Worm (Caenorhabditis elegans) whole organism, L2 larva: Measurements from ENCODE around the gene F10E9.10.

ENCODE experiments used
- C34F6.9 ChIP-seq: fragments of 150-350 bp; optimal IDR thresholded peaks from 2 replicates; lab custom pipeline; 2014; ENCODE audit warnings: missing biosample characterization, missing genetic modification characterization
- F13H6.1 ChIP-seq: sonication (generic microtip); optimal IDR thresholded peaks from 2 replicates; lab custom pipeline; 2016; ENCODE audit warnings: missing genetic modification characterization, missing compliant biosample characterization
- R02D3.7 ChIP-seq: fragments of 150-350 bp; optimal IDR thresholded peaks from 2 replicates; lab custom pipeline; 2014; ENCODE audit warnings: missing biosample characterization, missing genetic modification characterization
- Y55F3AM.14 ChIP-seq: fragments of 200-800 bp; sonication (Bioruptor generic); optimal IDR thresholded peaks from 2 replicates; lab custom pipeline; 2018; ENCODE audit warnings: mild to moderate bottlenecking, missing genetic modification characterization, missing compliant biosample characterization
- ZK546.5 ChIP-seq: sonication (generic microtip); optimal IDR thresholded peaks from 2 replicates; lab custom pipeline; 2017; ENCODE audit warnings: missing biosample characterization, missing genetic modification characterization
- alr-1 ChIP-seq: fragments of 150-350 bp; optimal IDR thresholded peaks from 2 replicates; lab custom pipeline; 2014; ENCODE audit warnings: missing biosample characterization, missing genetic modification characterization
- aly-2 ChIP-seq: fragments of 150-350 bp; optimal IDR thresholded peaks from 2 replicates; lab custom pipeline; 2014; ENCODE audit warnings: missing biosample characterization, missing genetic modification characterization
- ama-1 ChIP-seq: fragments of 150-350 bp; optimal IDR thresholded peaks from 2 replicates; lab custom pipeline; 2018; ENCODE audit warnings: inconsistent platforms
- blmp-1 ChIP-seq: sonication (generic microtip); optimal IDR thresholded peaks from 2 replicates; lab custom pipeline; 2017; ENCODE audit warnings: missing genetic modification characterization, mild to moderate bottlenecking, missing compliant biosample characterization, antibody characterized with exemption, moderate library complexity; ENCODE audit not compliant: insufficient read depth
- ceh-16 ChIP-seq: fragments of 150-350 bp; optimal IDR thresholded peaks from 2 replicates; lab custom pipeline; 2014; ENCODE audit warnings: missing biosample characterization, missing genetic modification characterization
- ceh-82 ChIP-seq: fragments of 150-350 bp; optimal IDR thresholded peaks from 2 replicates; lab custom pipeline; 2014; ENCODE audit warnings: missing biosample characterization, missing genetic modification characterization
- crh-2 ChIP-seq: sonication (generic microtip); optimal IDR thresholded peaks from 2 replicates; lab custom pipeline; 2017; ENCODE audit warnings: missing biosample characterization, missing genetic modification characterization
- dmd-4 ChIP-seq: sonication (generic microtip); optimal IDR thresholded peaks from 2 replicates; lab custom pipeline; 2017; ENCODE audit warnings: missing biosample characterization, missing genetic modification characterization
- egl-27 ChIP-seq: sonication (generic microtip); optimal IDR thresholded peaks from 3 replicates; lab custom pipeline; 2017; ENCODE audit warnings: missing biosample characterization, missing genetic modification reagents, missing genetic modification characterization
- elt-1 ChIP-seq: fragments of 150-350 bp; optimal IDR thresholded peaks from 2 replicates; lab custom pipeline; 2014; ENCODE audit warnings: missing biosample characterization, missing genetic modification characterization
- elt-3 ChIP-seq: sonication (generic microtip); optimal IDR thresholded peaks from 2 replicates; lab custom pipeline; 2017; ENCODE audit warnings: missing biosample characterization, missing genetic modification characterization
- fos-1 ChIP-seq: fragments of 150-350 bp; optimal IDR thresholded peaks from 2 replicates; lab custom pipeline; 2014; ENCODE audit warnings: missing biosample characterization, missing genetic modification characterization
- gmeb-1 ChIP-seq: fragments of 150-350 bp; optimal IDR thresholded peaks from 2 replicates; lab custom pipeline; 2014; ENCODE audit warnings: missing biosample characterization, missing genetic modification characterization
- lin-11 ChIP-seq: fragments of 150-350 bp; sonication (generic microtip); optimal IDR thresholded peaks from 2 replicates; lab custom pipeline; 2014; ENCODE audit warnings: missing biosample characterization, missing genetic modification characterization, inconsistent platforms, mixed read lengths
- lin-13 ChIP-seq: fragments of 150-350 bp; optimal IDR thresholded peaks from 2 replicates; lab custom pipeline; 2014; ENCODE audit warnings: missing biosample characterization, missing genetic modification reagents, missing genetic modification characterization
- lin-39 ChIP-seq: fragments of 150-350 bp; optimal IDR thresholded peaks from 2 replicates; lab custom pipeline; 2014; ENCODE audit warnings: missing biosample characterization, missing genetic modification reagents, missing genetic modification characterization
- lsy-2 ChIP-seq, 2 experiments: fragments of 150-350 bp in 1 of 2; sonication (generic microtip) in 1 of 2; optimal IDR thresholded peaks; 2 replicates each; lab custom pipeline; 2014 to 2017; ENCODE audit warnings: missing biosample characterization in 2 of 2, missing genetic modification characterization in 2 of 2
- mab-5 ChIP-seq: fragments of 150-350 bp; optimal IDR thresholded peaks from 2 replicates; lab custom pipeline; 2014; ENCODE audit warnings: missing biosample characterization, missing genetic modification characterization
- mbf-1 ChIP-seq: sonication (generic microtip); optimal IDR thresholded peaks from 2 replicates; lab custom pipeline; 2017; ENCODE audit warnings: missing biosample characterization, missing genetic modification characterization
- mdl-1 ChIP-seq, 2 experiments: fragments of 150-350 bp in 1 of 2; sonication (generic microtip) in 1 of 2; optimal IDR thresholded peaks; 2 replicates each; lab custom pipeline; 2017; ENCODE audit warnings: missing biosample characterization in 2 of 2, missing genetic modification characterization in 2 of 2
- nhr-10 ChIP-seq: sonication (generic microtip); optimal IDR thresholded peaks from 2 replicates; lab custom pipeline; 2017; ENCODE audit warnings: missing biosample characterization, missing genetic modification characterization
- nhr-11 ChIP-seq: fragments of 150-350 bp; optimal IDR thresholded peaks from 2 replicates; lab custom pipeline; 2014; ENCODE audit warnings: missing biosample characterization, missing genetic modification characterization
- nhr-12 ChIP-seq: fragments of 150-350 bp; optimal IDR thresholded peaks from 2 replicates; lab custom pipeline; 2014; ENCODE audit warnings: missing biosample characterization, missing genetic modification characterization
- nhr-129 ChIP-seq: fragments of 150-350 bp; optimal IDR thresholded peaks from 2 replicates; lab custom pipeline; 2014; ENCODE audit warnings: missing biosample characterization, missing genetic modification characterization
- nhr-21 ChIP-seq: fragments of 150-350 bp; optimal IDR thresholded peaks from 2 replicates; lab custom pipeline; 2014; ENCODE audit warnings: missing biosample characterization, missing genetic modification characterization
- nhr-23 ChIP-seq: fragments of 150-350 bp; optimal IDR thresholded peaks from 2 replicates; lab custom pipeline; 2014; ENCODE audit warnings: missing biosample characterization, missing genetic modification reagents, missing genetic modification characterization
- nhr-237 ChIP-seq: fragments of 150-350 bp; optimal IDR thresholded peaks from 2 replicates; lab custom pipeline; 2014; ENCODE audit warnings: missing biosample characterization, missing genetic modification characterization
- nhr-25 ChIP-seq: fragments of 150-350 bp; sonication (generic microtip); optimal IDR thresholded peaks from 3 replicates; lab custom pipeline; 2014; ENCODE audit warnings: missing biosample characterization, missing genetic modification characterization
- nhr-6 ChIP-seq: fragments of 150-350 bp; optimal IDR thresholded peaks from 2 replicates; lab custom pipeline; 2014; ENCODE audit warnings: missing biosample characterization, missing genetic modification characterization
- nhr-77 ChIP-seq: fragments of 150-350 bp; optimal IDR thresholded peaks from 2 replicates; lab custom pipeline; 2014; ENCODE audit warnings: missing biosample characterization, missing genetic modification characterization
- peb-1 ChIP-seq: fragments of 150-350 bp; optimal IDR thresholded peaks from 2 replicates; lab custom pipeline; 2014; ENCODE audit warnings: missing biosample characterization, missing genetic modification characterization
- sem-4 ChIP-seq: fragments of 150-350 bp; optimal IDR thresholded peaks from 2 replicates; lab custom pipeline; 2014; ENCODE audit warnings: missing biosample characterization, missing genetic modification reagents, missing genetic modification characterization
- skn-1 ChIP-seq: sonication (generic microtip); optimal IDR thresholded peaks from 2 replicates; lab custom pipeline; 2017; ENCODE audit warnings: missing biosample characterization, missing genetic modification characterization
- sma-3 ChIP-seq: sonication (generic microtip); optimal IDR thresholded peaks from 2 replicates; lab custom pipeline; 2016; ENCODE audit warnings: missing genetic modification reagents, missing genetic modification characterization, missing compliant biosample characterization
- sma-9 ChIP-seq, 2 experiments: fragments of 150-350 bp in 1 of 2; sonication (generic microtip) in 1 of 2; optimal IDR thresholded peaks; 2 replicates each; lab custom pipeline; 2014 to 2016; ENCODE audit warnings: missing genetic modification characterization in 2 of 2, mild to moderate bottlenecking in 1 of 2, missing biosample characterization in 1 of 2, missing compliant biosample characterization in 1 of 2, missing genetic modification reagents in 1 of 2, moderate library complexity in 1 of 2
- snpc-4 ChIP-seq: fragments of 150-350 bp; optimal IDR thresholded peaks from 2 replicates; lab custom pipeline; 2014; ENCODE audit warnings: missing biosample characterization, missing genetic modification characterization
- unc-39 ChIP-seq: fragments of 150-350 bp; optimal IDR thresholded peaks from 2 replicates; lab custom pipeline; 2014; ENCODE audit warnings: missing biosample characterization, missing genetic modification characterization
- unc-55 ChIP-seq: fragments of 150-350 bp; sonication (generic microtip); optimal IDR thresholded peaks from 3 replicates; lab custom pipeline; 2014; ENCODE audit warnings: missing biosample characterization, missing genetic modification reagents, missing genetic modification characterization
- unc-62 ChIP-seq: fragments of 150-350 bp; optimal IDR thresholded peaks from 2 replicates; lab custom pipeline; 2014; ENCODE audit warnings: missing biosample characterization, missing genetic modification reagents, missing genetic modification characterization
- zag-1 ChIP-seq: fragments of 150-350 bp; optimal IDR thresholded peaks from 2 replicates; lab custom pipeline; 2014; ENCODE audit warnings: missing biosample characterization, missing genetic modification characterization
- ztf-1 ChIP-seq: fragments of 200-800 bp; sonication (Bioruptor generic); conservative IDR thresholded peaks from 2 replicates; pipeline ENCODE4 v1.3.6; 2022; ENCODE audit warnings: missing genetic modification characterization, missing compliant biosample characterization
- ztf-11 ChIP-seq: sonication (generic microtip); optimal IDR thresholded peaks from 2 replicates; lab custom pipeline; 2017; ENCODE audit warnings: missing biosample characterization, missing genetic modification characterization
- ztf-4 ChIP-seq: fragments of 150-350 bp; optimal IDR thresholded peaks from 2 replicates; lab custom pipeline; 2014; ENCODE audit warnings: missing biosample characterization, missing genetic modification characterization

Gene F10E9.10

DNA sequence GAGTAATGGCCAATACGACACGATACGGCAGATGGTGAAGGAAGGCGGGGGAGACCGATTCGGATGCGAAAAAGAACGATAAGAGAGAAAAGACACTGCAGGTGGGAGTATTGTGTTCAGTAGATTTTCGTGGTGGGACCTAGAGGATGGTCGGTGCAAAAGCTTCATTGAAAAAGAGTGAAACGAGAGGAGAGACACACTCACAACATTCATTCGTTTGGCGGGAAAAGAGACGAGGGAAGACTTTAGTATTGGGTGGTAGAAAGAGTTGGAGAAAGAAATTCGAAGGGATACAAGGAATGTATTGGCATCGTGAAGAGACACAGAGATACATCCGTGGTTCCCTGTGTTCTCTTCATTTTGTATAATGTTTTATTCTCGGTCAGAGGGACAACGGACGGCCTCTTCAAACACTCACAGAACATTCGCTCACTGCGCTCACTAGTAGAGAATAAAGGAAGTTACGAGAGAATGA is 36.4 kb upstream of the F10E9.10 start:
- TF ChIP-seq ztf-11, result no peak
- TF ChIP-seq ztf-1 (GFP tag; lab: Robert Waterston, UW), result no peak
- peak; percentile 70 for TF ChIP-seq snpc-4 (tag; lab: Kevin White, UChicago)
- no peak for TF ChIP-seq elt-3 (tag; lab: Kevin White, UChicago)
- no peak for TF ChIP-seq nhr-11
- peak; percentile 94 for TF ChIP-seq C34F6.9 (tag; lab: Kevin White, UChicago)
- peak; percentile 71 for TF ChIP-seq lin-13
- TF ChIP-seq sem-4 (tag; lab: Kevin White, UChicago), result peak; percentile 91
- TF ChIP-seq ama-1 (lab: Kevin White, UChicago), result no peak
- TF ChIP-seq zag-1 (tag; lab: Kevin White, UChicago), result peak; percentile 51
- TF ChIP-seq egl-27 (tag; lab: Kevin White, UChicago), result no peak
- TF ChIP-seq F13H6.1 (tag; lab: Kevin White, UChicago), result peak; percentile 85
- no peak for TF ChIP-seq ceh-16 (tag; lab: Kevin White, UChicago)
- no peak for TF ChIP-seq nhr-237 (tag; lab: Kevin White, UChicago)
- no peak for TF ChIP-seq nhr-23
- peak; percentile 75 for TF ChIP-seq ztf-4 (tag; lab: Kevin White, UChicago)
- TF ChIP-seq fos-1 (tag; lab: Kevin White, UChicago), result peak; percentile 62
- peak; percentile 66 for TF ChIP-seq sma-3
- TF ChIP-seq ZK546.5 (tag; lab: Kevin White, UChicago), result no peak
- TF ChIP-seq mab-5, result peak; percentile 44
- peak; percentile 28 for TF ChIP-seq lin-11 (tag; lab: Kevin White, UChicago)
- peak; percentile 85 for TF ChIP-seq nhr-6 (tag; lab: Kevin White, UChicago)
- TF ChIP-seq dmd-4 (tag; lab: Kevin White, UChicago), result peak; percentile 25
- peak; percentile 56 for TF ChIP-seq nhr-21
- no peak for TF ChIP-seq unc-39
- TF ChIP-seq Y55F3AM.14 (GFP tag; lab: Kevin White, UChicago), result no peak
- no peak for TF ChIP-seq ceh-82
- TF ChIP-seq crh-2 (tag; lab: Kevin White, UChicago), result peak; percentile 91
- no peak for TF ChIP-seq nhr-10 (tag; lab: Kevin White, UChicago)
- TF ChIP-seq elt-1 (tag; lab: Kevin White, UChicago), result no peak
- TF ChIP-seq blmp-1 (tag; lab: Kevin White, UChicago), result peak; percentile 48
- no peak for TF ChIP-seq aly-2 (tag; lab: Kevin White, UChicago)
- TF ChIP-seq unc-55 (GFP tag; lab: Kevin White, UChicago), result peak; percentile 91
- TF ChIP-seq sma-9 (GFP tag; optimal IDR thresholded peaks at IDR 0.05; lab: Kevin White, UChicago), result peak; percentile 75
- TF ChIP-seq sma-9 (tag; optimal IDR thresholded peaks at IDR 0.05; lab: Kevin White, UChicago), result no peak
- TF ChIP-seq nhr-12 (tag; lab: Kevin White, UChicago), result no peak
- peak in 1 of 2 experiments; percentile 57 for TF ChIP-seq mdl-1 (tag; optimal IDR thresholded peaks at IDR 0.05; lab: Kevin White, UChicago)
- TF ChIP-seq nhr-77 (tag; lab: Kevin White, UChicago), result no peak
- no peak for TF ChIP-seq alr-1
- TF ChIP-seq nhr-25 (tag; lab: Kevin White, UChicago), result peak; percentile 67
- peak; percentile 70 to 91 for TF ChIP-seq lsy-2 (tag; optimal IDR thresholded peaks at IDR 0.05; lab: Kevin White, UChicago)
- TF ChIP-seq unc-62 (GFP tag; lab: Kevin White, UChicago), result no peak
- peak; percentile 92 for TF ChIP-seq nhr-129 (tag; lab: Kevin White, UChicago)
- TF ChIP-seq skn-1 (tag; lab: Kevin White, UChicago), result peak; percentile 1
- no peak for TF ChIP-seq peb-1 (tag; lab: Kevin White, UChicago)
- TF ChIP-seq R02D3.7, result no peak
- peak; percentile 31 for TF ChIP-seq gmeb-1 (tag; lab: Kevin White, UChicago)
- no peak for TF ChIP-seq mbf-1
- TF ChIP-seq lin-39, result no peak
